Fruit fly (Drosophila melanogaster) whole organism, embryonic: ENCODE data around the gene CG16710.

ENCODE experiments used
- Abd-B ChIP-seq: fragments of 200-800 bp; sonication (Bioruptor generic); optimal IDR thresholded peaks from 2 replicates; lab custom pipeline; 2018; ENCODE audit warnings: missing biosample characterization, mild to moderate bottlenecking, missing genetic modification characterization, moderate library complexity
- CG12236 ChIP-seq: fragments of 200-800 bp; sonication (Bioruptor generic); optimal IDR thresholded peaks from 2 replicates; lab custom pipeline; 2016; ENCODE audit warnings: missing biosample characterization, missing genetic modification characterization
- CG4730 ChIP-seq: fragments of 200-800 bp; sonication (Bioruptor generic); IDR thresholded peaks from 2 replicates; pipeline ENCODE4 v1.3.6; 2022; ENCODE audit warnings: missing biosample characterization, missing genetic modification characterization
- CG6765 ChIP-seq: fragments of 200-800 bp; sonication (Bioruptor generic); optimal IDR thresholded peaks from 3 replicates; lab custom pipeline; 2017; ENCODE audit warnings: missing biosample characterization, mild to moderate bottlenecking, missing genetic modification characterization
- Dp ChIP-seq: fragments of 200-800 bp; sonication (Bioruptor generic); optimal IDR thresholded peaks from 2 replicates; lab custom pipeline; 2018; ENCODE audit warnings: missing biosample characterization, mild to moderate bottlenecking, missing genetic modification characterization, moderate library complexity
- NfI ChIP-seq: fragments of 200-800 bp; sonication (Bioruptor generic); optimal IDR thresholded peaks from 3 replicates; lab custom pipeline; 2018; ENCODE audit warnings: missing biosample characterization, mild to moderate bottlenecking, missing genetic modification characterization, moderate library complexity
- Sox102F ChIP-seq: fragments of 200-800 bp; sonication (Bioruptor generic); optimal IDR thresholded peaks from 2 replicates; lab custom pipeline; 2018; ENCODE audit warnings: missing biosample characterization, mild to moderate bottlenecking, missing genetic modification characterization, moderate library complexity
- bcd ChIP-seq: fragments of 200-800 bp; sonication (Bioruptor generic); optimal IDR thresholded peaks from 2 replicates; lab custom pipeline; 2017; ENCODE audit warnings: missing biosample characterization, mild to moderate bottlenecking, missing genetic modification characterization
- nmo ChIP-seq: fragments of 200-800 bp; sonication (Bioruptor generic); optimal IDR thresholded peaks from 2 replicates; lab custom pipeline; 2018; ENCODE audit warnings: missing biosample characterization, mild to moderate bottlenecking, missing genetic modification characterization, moderate library complexity
- p53 ChIP-seq: fragments of 200-800 bp; sonication (Bioruptor generic); optimal IDR thresholded peaks from 2 replicates; lab custom pipeline; 2016; ENCODE audit warnings: missing biosample characterization, missing genetic modification characterization
- pzg ChIP-seq: fragments of 200-800 bp; sonication (Bioruptor generic); optimal IDR thresholded peaks from 3 replicates; lab custom pipeline; 2018; ENCODE audit warnings: missing biosample characterization, mild to moderate bottlenecking, missing genetic modification characterization, moderate library complexity
- ro ChIP-seq: fragments of 200-800 bp; sonication (Bioruptor generic); IDR thresholded peaks from 2 replicates; pipeline ENCODE4 v1.3.6; 2022; ENCODE audit warnings: missing biosample characterization, missing genetic modification characterization

DNA sequence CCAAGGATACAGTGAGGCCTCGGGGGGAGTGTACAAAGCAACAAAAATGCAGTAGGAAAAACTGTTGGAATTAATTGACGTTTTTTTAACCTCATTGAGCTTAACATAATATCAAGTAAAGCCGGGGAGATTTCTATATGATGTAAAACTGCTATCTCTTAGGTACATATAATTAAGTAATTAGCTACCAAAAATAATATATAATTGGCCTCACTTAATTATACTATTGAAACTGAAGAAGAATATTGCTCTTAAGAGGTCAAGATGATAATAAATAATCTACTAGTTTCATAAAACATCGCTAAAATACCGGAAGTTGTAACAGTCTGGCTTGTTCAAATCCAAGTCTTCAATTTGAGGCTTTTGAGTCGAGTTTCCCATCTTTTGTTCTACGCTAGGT lies 14.9 kb upstream of the CG16710 start:
- no peak for TF ChIP-seq CG12236 (GFP tag; lab: Kevin White, UChicago)
- no peak for TF ChIP-seq Abd-B (GFP tag; lab: Kevin White, UChicago)
- no peak for TF ChIP-seq nmo (GFP tag; lab: Kevin White, UChicago)
- no peak for TF ChIP-seq bcd (GFP tag; lab: Kevin White, UChicago)
- no peak for TF ChIP-seq NfI
- TF ChIP-seq CG6765 (GFP tag; lab: Kevin White, UChicago) = no peak
- no peak for TF ChIP-seq pzg
- no peak for TF ChIP-seq CG4730 (GFP tag; lab: Robert Waterston, UW)
- no peak for TF ChIP-seq ro (GFP tag; lab: Robert Waterston, UW)
- TF ChIP-seq p53 (GFP tag; lab: Kevin White, UChicago) = no peak
- TF ChIP-seq Sox102F (GFP tag; lab: Kevin White, UChicago) = no peak
- no peak for TF ChIP-seq Dp (GFP tag; lab: Kevin White, UChicago)
